Fruit fly (Drosophila melanogaster) whole organism, embryonic: ENCODE results near the gene CG32161.

ENCODE experiments used
- CG12744 ChIP-seq: fragments of 200-800 bp; sonication (Bioruptor generic); optimal IDR thresholded peaks from 2 replicates; lab custom pipeline; 2016; ENCODE audit warnings: missing biosample characterization, missing genetic modification characterization
- CG12769 ChIP-seq: fragments of 200-800 bp; sonication (Bioruptor generic); optimal IDR thresholded peaks from 2 replicates; lab custom pipeline; 2019; ENCODE audit warnings: missing biosample characterization, mild to moderate bottlenecking, missing genetic modification characterization, moderate library complexity
- CG13424 ChIP-seq: fragments of 200-800 bp; sonication (Bioruptor generic); optimal IDR thresholded peaks from 2 replicates; lab custom pipeline; 2019; ENCODE audit warnings: missing biosample characterization, mild to moderate bottlenecking, missing genetic modification characterization, moderate library complexity
- CG1792 ChIP-seq: fragments of 200-800 bp; sonication (Bioruptor generic); optimal IDR thresholded peaks from 2 replicates; lab custom pipeline; 2016; ENCODE audit warnings: missing biosample characterization, missing genetic modification characterization
- CG2199 ChIP-seq: fragments of 200-800 bp; sonication (Bioruptor generic); IDR thresholded peaks from 3 replicates; pipeline ENCODE4 v1.3.6; 2022; ENCODE audit warnings: missing biosample characterization, missing genetic modification characterization
- CG6654 ChIP-seq: fragments of 200-800 bp; sonication (Bioruptor generic); optimal IDR thresholded peaks from 2 replicates; lab custom pipeline; 2017; ENCODE audit warnings: missing biosample characterization, mild to moderate bottlenecking, missing genetic modification characterization
- Max ChIP-seq: fragments of 200-800 bp; sonication (Bioruptor generic); optimal IDR thresholded peaks from 2 replicates; lab custom pipeline; 2016; ENCODE audit warnings: missing biosample characterization, mild to moderate bottlenecking, missing genetic modification characterization
- Med ChIP-seq: fragments of 200-800 bp; sonication (Bioruptor generic); peaks from one replicate; lab custom pipeline; 2016; ENCODE audit warnings: missing biosample characterization, missing genetic modification characterization, mild to moderate bottlenecking, inconsistent platforms, moderate library complexity
- Sox100B ChIP-seq: fragments of 200-800 bp; sonication (Bioruptor generic); optimal IDR thresholded peaks from 3 replicates; lab custom pipeline; 2018; ENCODE audit warnings: missing biosample characterization, mild to moderate bottlenecking, missing genetic modification characterization
- YL-1 ChIP-seq: fragments of 200-800 bp; sonication (Bioruptor generic); optimal IDR thresholded peaks from 3 replicates; lab custom pipeline; 2017; ENCODE audit warnings: missing biosample characterization, mild to moderate bottlenecking, missing genetic modification characterization
- az2 ChIP-seq: fragments of 200-800 bp; sonication (Bioruptor generic); optimal IDR thresholded peaks from 3 replicates; lab custom pipeline; 2016; ENCODE audit warnings: missing biosample characterization, missing genetic modification characterization
- ems ChIP-seq: fragments of 200-800 bp; sonication (Bioruptor generic); optimal IDR thresholded peaks from 3 replicates; lab custom pipeline; 2016; ENCODE audit warnings: missing biosample characterization, missing genetic modification characterization
- pan ChIP-seq, 4 experiments: fragments of >200 bp in 3 of 4; fragments of 200-800 bp in 1 of 4; sonication (Bioruptor generic) in 1 of 4; optimal IDR thresholded peaks in 3 of 4; IDR thresholded peaks in 1 of 4; 2 replicates each; pipeline versions ENCODE4 v1.3.6 to Lab custom; 2017 to 2022; ENCODE audit warnings: missing biosample characterization in 2 of 4, missing genetic modification characterization in 2 of 4, mixed read lengths in 1 of 4

DNA sequence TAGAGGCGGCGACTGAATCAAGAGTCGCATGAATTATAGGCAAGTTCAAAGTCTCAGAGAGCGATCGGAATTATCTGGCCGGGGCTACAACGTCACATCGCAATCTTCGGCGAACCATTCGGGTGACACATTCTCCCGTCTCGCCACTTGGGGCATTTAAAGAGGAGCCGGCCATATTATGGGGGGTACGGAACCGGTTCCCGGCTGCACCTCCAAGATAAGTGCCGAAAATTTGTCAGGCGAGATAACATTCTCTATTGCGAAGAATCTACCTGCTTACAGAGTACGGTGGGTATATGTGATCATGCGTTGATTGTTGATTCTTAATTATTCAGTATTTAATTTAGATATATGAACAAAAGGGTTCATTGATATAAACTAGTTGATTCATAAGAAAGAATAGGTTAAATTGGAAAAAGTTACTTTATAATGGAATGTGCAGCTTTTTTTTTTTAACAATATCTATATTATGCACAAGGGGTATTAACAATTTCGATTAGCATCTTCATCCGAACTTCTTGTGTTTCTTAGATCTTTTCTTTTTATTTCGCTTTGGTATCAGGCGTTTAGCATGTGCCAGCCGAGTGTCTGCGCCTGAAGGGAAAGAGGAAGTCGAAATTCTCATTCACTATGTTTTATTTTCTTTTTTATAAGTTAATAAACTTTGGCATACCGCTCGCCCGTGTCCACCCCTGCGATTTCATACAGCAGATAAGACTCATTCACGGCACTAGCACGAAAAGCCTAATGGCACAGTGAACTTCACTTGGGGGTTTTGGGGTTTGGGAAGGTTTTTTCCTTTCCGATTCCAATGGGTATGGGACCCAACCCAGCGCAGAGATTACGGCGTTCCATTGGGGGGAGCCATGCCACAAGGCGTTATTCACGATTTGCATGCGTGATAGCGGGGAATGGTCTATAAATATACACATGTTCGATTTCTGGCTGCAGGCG, 44.3 kb upstream of the CG32161 start:
- TF ChIP-seq Med (GFP tag; lab: Kevin White, UChicago) (peak; percentile 67), CG13424 (tag; lab: Kevin White, UChicago) (peak; percentile 48), Max (peak; percentile 56), CG6654 (GFP tag; lab: Kevin White, UChicago) (peak; percentile 34), az2 (GFP tag; lab: Kevin White, UChicago) (peak; percentile 59), pan (optimal IDR thresholded peaks at IDR 0.05; lab: Kevin White, UChicago) (no peak), pan (GFP tag; optimal IDR thresholded peaks at IDR 0.05 in 1 of 2, IDR thresholded peaks at IDR 0.05 in 1 of 2) (peak in 1 of 2 experiments; percentile 49), CG1792 (GFP tag; lab: Kevin White, UChicago) (no peak), YL-1 (GFP tag; lab: Kevin White, UChicago) (no peak), CG12744 (GFP tag; lab: Kevin White, UChicago) (no peak), ems (GFP tag; lab: Kevin White, UChicago) (no peak), CG2199 (no peak; the same call in 2 of the 3 replicates), Sox100B (GFP tag; lab: Kevin White, UChicago) (peak; percentile 49), CG12769 (tag; lab: Kevin White, UChicago) (peak; percentile 91)
